Worm (Caenorhabditis elegans) whole organism, mixed stage, embryonic: ENCODE results near the gene srsx-13.

ENCODE experiments used
- M03D4.4 ChIP-seq: sonication (generic microtip); optimal IDR thresholded peaks from 2 replicates; lab custom pipeline; 2017; ENCODE audit warnings: mild to moderate bottlenecking, missing genetic modification characterization, missing compliant biosample characterization
- bed-3 ChIP-seq: fragments of 200-800 bp; sonication (Bioruptor generic); optimal IDR thresholded peaks from 3 replicates; lab custom pipeline; 2018; ENCODE audit warnings: mild to moderate bottlenecking, missing genetic modification characterization, moderate library complexity, missing compliant biosample characterization
- blmp-1 ChIP-seq: fragments of 150-350 bp; optimal IDR thresholded peaks from 2 replicates; lab custom pipeline; 2014; ENCODE audit warnings: missing biosample characterization, missing genetic modification characterization
- ceh-39 ChIP-seq: fragments of 150-350 bp; optimal IDR thresholded peaks from 2 replicates; lab custom pipeline; 2014; ENCODE audit warnings: missing biosample characterization, missing genetic modification characterization
- ceh-43 ChIP-seq: fragments of 200-800 bp; sonication (Bioruptor generic); optimal IDR thresholded peaks from 2 replicates; lab custom pipeline; 2018; ENCODE audit warnings: mild to moderate bottlenecking, missing genetic modification characterization, moderate library complexity, missing compliant biosample characterization
- ceh-83 ChIP-seq: fragments of 200-800 bp; sonication (Bioruptor generic); optimal IDR thresholded peaks from 2 replicates; lab custom pipeline; 2018; ENCODE audit warnings: mild to moderate bottlenecking, missing genetic modification characterization, missing compliant biosample characterization
- ces-1 ChIP-seq: fragments of 150-350 bp; optimal IDR thresholded peaks from 2 replicates; lab custom pipeline; 2014; ENCODE audit warnings: missing biosample characterization, missing genetic modification reagents, missing genetic modification characterization
- cnd-1 ChIP-seq: fragments of 200-800 bp; sonication (Bioruptor generic); optimal IDR thresholded peaks from 2 replicates; lab custom pipeline; 2018; ENCODE audit warnings: mild to moderate bottlenecking, missing genetic modification characterization, missing compliant biosample characterization
- drap-1 ChIP-seq: fragments of 200-800 bp; sonication (Bioruptor generic); optimal IDR thresholded peaks from 3 replicates; lab custom pipeline; 2018; ENCODE audit warnings: mild to moderate bottlenecking, missing genetic modification characterization, missing compliant biosample characterization
- elt-1 ChIP-seq: sonication (generic microtip); optimal IDR thresholded peaks from 2 replicates; lab custom pipeline; 2017; ENCODE audit warnings: missing genetic modification characterization, mild to moderate bottlenecking, missing compliant biosample characterization, antibody characterized with exemption, moderate library complexity, borderline replicate concordance; ENCODE audit not compliant: insufficient read depth
- elt-3 ChIP-seq: fragments of 150-350 bp; optimal IDR thresholded peaks from 2 replicates; lab custom pipeline; 2014; ENCODE audit warnings: missing biosample characterization, missing genetic modification characterization
- ham-2 ChIP-seq: fragments of 200-800 bp; sonication (Bioruptor generic); optimal IDR thresholded peaks from 2 replicates; lab custom pipeline; 2018; ENCODE audit warnings: mild to moderate bottlenecking, missing genetic modification characterization, missing compliant biosample characterization
- lin-13 ChIP-seq: fragments of 150-350 bp; optimal IDR thresholded peaks from 2 replicates; lab custom pipeline; 2014; ENCODE audit warnings: missing biosample characterization, missing genetic modification characterization
- lin-32 ChIP-seq: fragments of 200-800 bp; sonication (Bioruptor generic); optimal IDR thresholded peaks from 2 replicates; lab custom pipeline; 2018; ENCODE audit warnings: mild to moderate bottlenecking, missing genetic modification characterization, missing compliant biosample characterization
- lsy-2 ChIP-seq: fragments of 150-350 bp; optimal IDR thresholded peaks from 2 replicates; lab custom pipeline; 2014; ENCODE audit warnings: missing biosample characterization, missing genetic modification characterization
- mab-5 ChIP-seq: fragments of 150-350 bp; optimal IDR thresholded peaks from 2 replicates; lab custom pipeline; 2014; ENCODE audit warnings: missing biosample characterization, missing genetic modification characterization
- mep-1 ChIP-seq: fragments of 150-350 bp; optimal IDR thresholded peaks from 2 replicates; lab custom pipeline; 2017; ENCODE audit warnings: missing biosample characterization, missing genetic modification reagents, missing genetic modification characterization, inconsistent platforms
- nhr-12 ChIP-seq: fragments of 150-350 bp; optimal IDR thresholded peaks from 2 replicates; lab custom pipeline; 2014; ENCODE audit warnings: missing biosample characterization, missing genetic modification characterization
- nhr-2 ChIP-seq: fragments of 150-350 bp; optimal IDR thresholded peaks from 2 replicates; lab custom pipeline; 2014; ENCODE audit warnings: missing biosample characterization, missing genetic modification characterization
- nhr-237 ChIP-seq: fragments of 150-350 bp; optimal IDR thresholded peaks from 2 replicates; lab custom pipeline; 2014; ENCODE audit warnings: missing biosample characterization, missing genetic modification characterization
- nhr-28 ChIP-seq: fragments of 150-350 bp; optimal IDR thresholded peaks from 2 replicates; lab custom pipeline; 2014; ENCODE audit warnings: missing biosample characterization, missing genetic modification characterization
- pha-4 ChIP-seq: fragments of 150-350 bp; optimal IDR thresholded peaks from 2 replicates; lab custom pipeline; 2018; ENCODE audit warnings: missing biosample characterization, missing genetic modification reagents, missing genetic modification characterization
- sem-2 ChIP-seq: fragments of 200-800 bp; sonication (Bioruptor generic); optimal IDR thresholded peaks from 2 replicates; lab custom pipeline; 2018; ENCODE audit warnings: mild to moderate bottlenecking, missing genetic modification characterization, missing compliant biosample characterization
- tbx-8 ChIP-seq: fragments of 200-800 bp; sonication (Bioruptor generic); optimal IDR thresholded peaks from 2 replicates; lab custom pipeline; 2018; ENCODE audit warnings: mild to moderate bottlenecking, missing genetic modification characterization, moderate library complexity, missing compliant biosample characterization
- unc-120 ChIP-seq: sonication (generic microtip); optimal IDR thresholded peaks from 2 replicates; lab custom pipeline; 2017; ENCODE audit warnings: missing genetic modification characterization, missing compliant biosample characterization; ENCODE audit not compliant: poor library complexity, severe bottlenecking
- unc-39 ChIP-seq: fragments of 150-350 bp; optimal IDR thresholded peaks from 2 replicates; lab custom pipeline; 2014; ENCODE audit warnings: missing biosample characterization, missing genetic modification characterization
- unc-62 ChIP-seq: fragments of 150-350 bp; optimal IDR thresholded peaks from 2 replicates; lab custom pipeline; 2014; ENCODE audit warnings: missing biosample characterization, missing genetic modification reagents, missing genetic modification characterization
- zip-8 ChIP-seq: fragments of 150-350 bp; optimal IDR thresholded peaks from 2 replicates; lab custom pipeline; 2014; ENCODE audit warnings: missing biosample characterization, missing genetic modification characterization
- ztf-11 ChIP-seq: fragments of 150-350 bp; optimal IDR thresholded peaks from 2 replicates; lab custom pipeline; 2014; ENCODE audit warnings: missing biosample characterization, missing genetic modification characterization

The srsx-13 gene

ce11 chrV:5026438-5026837 is 43.4 kb upstream of the srsx-13 start:
- TF ChIP-seq ham-2 (no peak), nhr-2 (tag; lab: Kevin White, UChicago) (no peak), drap-1 (GFP tag; lab: Kevin White, UChicago) (no peak), elt-1 (no peak), lin-32 (GFP tag; lab: Kevin White, UChicago) (no peak), sem-2 (GFP tag; lab: Kevin White, UChicago) (no peak), ces-1 (GFP tag; lab: Kevin White, UChicago) (no peak), ceh-43 (GFP tag; lab: Kevin White, UChicago) (no peak), blmp-1 (tag; lab: Kevin White, UChicago) (no peak), unc-120 (tag; lab: Kevin White, UChicago) (no peak), lsy-2 (tag; lab: Kevin White, UChicago) (no peak), mep-1 (tag; lab: Kevin White, UChicago) (no peak)

- TF ChIP-seq nhr-2 (tag; lab: Kevin White, UChicago) = peak; percentile 43
- peak; percentile 98 for TF ChIP-seq zip-8 (tag; lab: Kevin White, UChicago)
- TF ChIP-seq unc-120 (tag; lab: Kevin White, UChicago) = no peak
- TF ChIP-seq elt-3 (tag; lab: Kevin White, UChicago) = no peak
- TF ChIP-seq lin-13 (tag; lab: Kevin White, UChicago) = no peak
Measured at ce11 chrV:5023355-5023754, 40.4 kb upstream of the srsx-13 start.

- TF ChIP-seq nhr-2 (tag; lab: Kevin White, UChicago) = no peak
- TF ChIP-seq bed-3 (GFP tag; lab: Kevin White, UChicago) = no peak
- TF ChIP-seq unc-39 (tag; lab: Kevin White, UChicago) = no peak
- TF ChIP-seq cnd-1 (tag; lab: Kevin White, UChicago) = no peak
- TF ChIP-seq ceh-83 (GFP tag; lab: Kevin White, UChicago) = no peak
- no peak for TF ChIP-seq M03D4.4 (tag; lab: Kevin White, UChicago)
- TF ChIP-seq ztf-11 (tag; lab: Kevin White, UChicago) = no peak
- TF ChIP-seq ces-1 (GFP tag; lab: Kevin White, UChicago) = no peak
- no peak for TF ChIP-seq mep-1 (tag; lab: Kevin White, UChicago)
- TF ChIP-seq sem-2 (GFP tag; lab: Kevin White, UChicago) = no peak
- no peak for TF ChIP-seq nhr-237 (tag; lab: Kevin White, UChicago)
- no peak for TF ChIP-seq tbx-8 (GFP tag; lab: Kevin White, UChicago)
- TF ChIP-seq blmp-1 (tag; lab: Kevin White, UChicago) = no peak
- TF ChIP-seq drap-1 (GFP tag; lab: Kevin White, UChicago) = no peak
- TF ChIP-seq ceh-39 = no peak
Measured at ce11 chrV:5018810-5019274, 35.9 kb upstream of the srsx-13 start, which contains the start of gene srr-4. srr-4 (plus strand) TSS chrV:5019224.

- no peak for TF ChIP-seq lsy-2 (tag; lab: Kevin White, UChicago)
- no peak for TF ChIP-seq mab-5
- TF ChIP-seq nhr-12 (tag; lab: Kevin White, UChicago) = no peak
- TF ChIP-seq drap-1 (GFP tag; lab: Kevin White, UChicago) = no peak
- TF ChIP-seq bed-3 (GFP tag; lab: Kevin White, UChicago) = no peak
- TF ChIP-seq tbx-8 (GFP tag; lab: Kevin White, UChicago) = no peak
- no peak for TF ChIP-seq unc-62 (GFP tag; lab: Kevin White, UChicago)
- no peak for TF ChIP-seq ham-2
- no peak for TF ChIP-seq M03D4.4 (tag; lab: Kevin White, UChicago)
- TF ChIP-seq lin-13 (tag; lab: Kevin White, UChicago) = no peak
- no peak for TF ChIP-seq pha-4 (tag; lab: Kevin White, UChicago)
- no peak for TF ChIP-seq lin-32 (GFP tag; lab: Kevin White, UChicago)
- no peak for TF ChIP-seq nhr-28 (tag; lab: Kevin White, UChicago)
- no peak for TF ChIP-seq ces-1 (GFP tag; lab: Kevin White, UChicago)
Measured at ce11 chrV:5018067-5018466, 35.1 kb upstream of the srsx-13 start.

- TF ChIP-seq bed-3 (GFP tag; lab: Kevin White, UChicago) (no peak), ces-1 (GFP tag; lab: Kevin White, UChicago) (peak; percentile 33)
Measured at ce11 chrV:5016728-5017127, 33.7 kb upstream of the srsx-13 start.
